Fruit fly (Drosophila melanogaster): ENCODE data around the gene CG10345.

DNA sequence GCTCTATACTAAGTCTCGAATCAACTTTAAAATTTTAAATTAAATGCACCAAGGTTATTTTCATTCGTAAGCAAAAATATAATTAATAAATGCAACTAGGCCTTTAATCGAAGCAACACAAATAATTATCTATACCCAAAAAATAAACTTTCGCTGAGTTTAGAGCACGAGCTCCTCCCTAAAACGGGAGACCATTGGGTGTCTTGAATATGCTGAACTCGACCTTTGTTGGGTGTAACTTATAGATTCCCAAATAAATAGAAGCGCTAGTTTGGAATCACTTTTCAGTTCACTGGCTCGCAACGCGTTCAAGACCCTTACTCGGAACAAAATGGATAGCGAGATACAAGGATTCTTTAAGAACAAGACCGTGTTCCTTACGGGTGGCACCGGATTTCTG is 13.0 kb upstream of the CG10345 start, which contains the start of gene CG17560:
- TF ChIP-seq CG8301 (tag; optimal IDR thresholded peaks at IDR 0.05) (no peak), EcR (GFP tag; optimal IDR thresholded peaks at IDR 0.05) (no peak), Snoo (tag; optimal IDR thresholded peaks at IDR 0.05) (no peak), CG13204 (GFP tag; optimal IDR thresholded peaks at IDR 0.05) (no peak), CG8159 (tag; optimal IDR thresholded peaks at IDR 0.05) (no peak)
